In genomic region chr3L:9854583-9855519, dm6 we compare ENCODE assay signal across 1 fruit fly cellular context.
TF ChIP-seq lines count a peak whose summit lies in the region.

Gene RasGAP1 (minus strand): TSS chr3L:9855285.

TF ChIP-seq in whole organism, embryonic, 481 proteins besides CTCF, POLR2A, EP300 and RAD21 (continued from another document):
- TF ChIP-seq shn (GFP tag; optimal IDR thresholded peaks at IDR 0.05; lab: Kevin White, UChicago) (peak; percentile 11), ssp (GFP tag; IDR thresholded peaks at IDR 0.05; lab: Robert Waterston, UW) (peak; percentile 26; the same call in 1 of the 2 replicates), MESR4 (GFP tag; optimal IDR thresholded peaks at IDR 0.05; lab: Kevin White, UChicago) (peak; percentile 11), CG6254 (GFP tag; optimal IDR thresholded peaks at IDR 0.05; lab: Kevin White, UChicago) (peak; percentile 13), nom (GFP tag; optimal IDR thresholded peaks at IDR 0.05; lab: Kevin White, UChicago) (no peak), knrl (GFP tag; IDR thresholded peaks at IDR 0.05; lab: Robert Waterston, UW; ENCODE audit: partially characterized antibody) (peak; percentile 51; the same call in 1 of the 3 replicates), CG12219 (GFP tag; optimal IDR thresholded peaks at IDR 0.05; lab: Kevin White, UChicago) (peak; percentile 18), ken (GFP tag; IDR thresholded peaks at IDR 0.05; lab: Robert Waterston, UW) (peak; percentile 35; the same call in 2 of the 3 replicates), CG8281 (tag; optimal IDR thresholded peaks at IDR 0.05; lab: Kevin White, UChicago) (no peak), CG13624 (GFP tag; optimal IDR thresholded peaks at IDR 0.05; lab: Kevin White, UChicago) (peak; percentile 47), CG8290 (GFP tag; optimal IDR thresholded peaks at IDR 0.05; lab: Kevin White, UChicago) (no peak), CG8290 (tag; optimal IDR thresholded peaks at IDR 0.05; lab: Kevin White, UChicago) (peak; percentile 37 to 59), rib (GFP tag; IDR thresholded peaks at IDR 0.05; lab: Robert Waterston, UW) (peak; percentile 26; the same call in 1 of the 2 replicates), unc-4 (GFP tag; IDR thresholded peaks at IDR 0.05; lab: Robert Waterston, UW; ENCODE audit: partially characterized antibody) (peak; percentile 71), Ets65A (GFP tag; lab: Kevin White, UChicago) (peak; percentile 88), CG15011 (GFP tag; optimal IDR thresholded peaks at IDR 0.05; lab: Kevin White, UChicago) (no peak), CG16813 (GFP tag; IDR thresholded peaks at IDR 0.05; lab: Robert Waterston, UW; ENCODE audit: partially characterized antibody) (peak; percentile 40; the same call in 1 of the 3 replicates), Abd-B (GFP tag; optimal IDR thresholded peaks at IDR 0.05; lab: Kevin White, UChicago) (peak; percentile 15), Sry-δ (GFP tag; optimal IDR thresholded peaks at IDR 0.05; lab: Kevin White, UChicago) (peak; percentile 36), CG9437 (GFP tag; optimal IDR thresholded peaks at IDR 0.05; lab: Kevin White, UChicago) (peak; percentile 2), tap (tag; optimal IDR thresholded peaks at IDR 0.05; lab: Kevin White, UChicago) (peak; percentile 27), CG34422 (GFP tag; IDR thresholded peaks at IDR 0.05; lab: Robert Waterston, UW) (peak; percentile 72), CG7963 (GFP tag; IDR thresholded peaks at IDR 0.05; lab: Robert Waterston, UW; ENCODE audit: partially characterized antibody) (0 out of 3 replicates have a peak, but pooled peaks have one; percentile 33), CG13894 (tag; optimal IDR thresholded peaks at IDR 0.05; lab: Kevin White, UChicago) (peak; percentile 11), chinmo (GFP tag; IDR thresholded peaks at IDR 0.05; lab: Robert Waterston, UW; ENCODE audit: partially characterized antibody) (peak; percentile 94; the same call in 2 of the 4 replicates), her (GFP tag; optimal IDR thresholded peaks at IDR 0.05; lab: Kevin White, UChicago) (peak; percentile 99), CG34224 (GFP tag; IDR thresholded peaks at IDR 0.05; lab: Robert Waterston, UW; ENCODE audit: partially characterized antibody) (0 out of 3 replicates have a peak, but pooled peaks have one; percentile 16), phol (tag; optimal IDR thresholded peaks at IDR 0.05; lab: Kevin White, UChicago) (peak; percentile 80), Fer1 (GFP tag; optimal IDR thresholded peaks at IDR 0.05; lab: Kevin White, UChicago) (peak; percentile 23), otp (GFP tag; IDR thresholded peaks at IDR 0.05; lab: Robert Waterston, UW) (no peak), slbo (GFP tag; IDR thresholded peaks at IDR 0.05; lab: Robert Waterston, UW) (peak; percentile 54), CG15514 (GFP tag; optimal IDR thresholded peaks at IDR 0.05; lab: Kevin White, UChicago) (peak; percentile 65), HLH3B (GFP tag; IDR thresholded peaks at IDR 0.05; lab: Robert Waterston, UW) (0 out of 2 replicates have a peak, but pooled peaks have one; percentile 6), crc (GFP tag; optimal IDR thresholded peaks at IDR 0.05; lab: Kevin White, UChicago) (peak; percentile 7), MBD-R2 (GFP tag; IDR thresholded peaks at IDR 0.05; lab: Robert Waterston, UW) (peak; percentile 24; the same call in 1 of the 2 replicates), CG6175 (GFP tag; IDR thresholded peaks at IDR 0.05; lab: Robert Waterston, UW) (peak; percentile 100), E2f1 (GFP tag; IDR thresholded peaks at IDR 0.05; lab: Robert Waterston, UW) (no peak), Dll (GFP tag; IDR thresholded peaks at IDR 0.05; lab: Robert Waterston, UW; ENCODE audit: partially characterized antibody) (peak; percentile 57; the same call in 3 of the 4 replicates), CG8388 (GFP tag; optimal IDR thresholded peaks at IDR 0.05; lab: Kevin White, UChicago) (no peak), CG10321 (GFP tag; IDR thresholded peaks at IDR 0.05; lab: Robert Waterston, UW) (peak; percentile 97), vfl (GFP tag; optimal IDR thresholded peaks at IDR 0.05; lab: Kevin White, UChicago) (no peak), dmrt11E (tag; optimal IDR thresholded peaks at IDR 0.05; lab: Kevin White, UChicago) (no peak), CG12155 (GFP tag; optimal IDR thresholded peaks at IDR 0.05; lab: Kevin White, UChicago) (peak; percentile 82), pum (GFP tag; optimal IDR thresholded peaks at IDR 0.05; lab: Kevin White, UChicago) (no peak), sens (GFP tag; lab: Kevin White, UChicago) (peak; percentile 66), Ets97D (GFP tag; optimal IDR thresholded peaks at IDR 0.05; lab: Kevin White, UChicago) (peak; percentile 10), CG11560 (tag; IDR thresholded peaks at IDR 0.05; lab: Robert Waterston, UW) (peak; percentile 95), Atf6 (GFP tag; IDR thresholded peaks at IDR 0.05; lab: Robert Waterston, UW) (0 out of 2 replicates have a peak, but pooled peaks have one; percentile 26), CG11093 (GFP tag; IDR thresholded peaks at IDR 0.05; lab: Robert Waterston, UW) (no peak), jumu (GFP tag; optimal IDR thresholded peaks at IDR 0.05; lab: Kevin White, UChicago) (peak; percentile 18), pan (optimal IDR thresholded peaks at IDR 0.05; lab: Kevin White, UChicago) (no peak), pan (GFP tag; optimal IDR thresholded peaks at IDR 0.05 in 1 of 2, IDR thresholded peaks at IDR 0.05 in 1 of 2) (no peak), CG15479 (GFP tag; optimal IDR thresholded peaks at IDR 0.05; lab: Kevin White, UChicago) (peak; percentile 32), pho (GFP tag; optimal IDR thresholded peaks at IDR 0.05; lab: Kevin White, UChicago) (peak; percentile 5), lbe (GFP tag; optimal IDR thresholded peaks at IDR 0.05; lab: Kevin White, UChicago) (peak; percentile 0), Aef1 (GFP tag; IDR thresholded peaks at IDR 0.05; lab: Robert Waterston, UW) (peak; percentile 77), bowl (GFP tag; IDR thresholded peaks at IDR 0.05; lab: Robert Waterston, UW) (no peak), Scr (GFP tag; IDR thresholded peaks at IDR 0.05; lab: Robert Waterston, UW; ENCODE audit: partially characterized antibody) (0 out of 2 replicates have a peak, but pooled peaks have one; percentile 36), CG32772 (GFP tag; IDR thresholded peaks at IDR 0.05; lab: Robert Waterston, UW) (0 out of 2 replicates have a peak, but pooled peaks have one; percentile 6), CHES-1-like (GFP tag; optimal IDR thresholded peaks at IDR 0.05; lab: Kevin White, UChicago) (peak; percentile 50), HHEX (GFP tag; optimal IDR thresholded peaks at IDR 0.05; lab: Kevin White, UChicago) (peak; percentile 5), dm (GFP tag; optimal IDR thresholded peaks at IDR 0.05; lab: Kevin White, UChicago) (peak; percentile 37), CG9817 (tag; optimal IDR thresholded peaks at IDR 0.05; lab: Kevin White, UChicago) (peak; percentile 9), pzg (GFP tag; optimal IDR thresholded peaks at IDR 0.05; lab: Kevin White, UChicago) (peak; percentile 66), CG14441 (GFP tag; IDR thresholded peaks at IDR 0.05; lab: Robert Waterston, UW) (0 out of 2 replicates have a peak, but pooled peaks have one; percentile 8), nerfin-1 (tag; optimal IDR thresholded peaks at IDR 0.05; lab: Kevin White, UChicago) (peak; percentile 62), CG12769 (tag; optimal IDR thresholded peaks at IDR 0.05; lab: Kevin White, UChicago) (peak; percentile 27), hth (optimal IDR thresholded peaks at IDR 0.05; lab: Kevin White, UChicago) (no peak), bbx (GFP tag; IDR thresholded peaks at IDR 0.05; lab: Robert Waterston, UW; ENCODE audit: partially characterized antibody) (peak; percentile 54; the same call in 1 of the 2 replicates), sqz (GFP tag; optimal IDR thresholded peaks at IDR 0.05; lab: Kevin White, UChicago) (peak; percentile 24), pb (GFP tag; optimal IDR thresholded peaks at IDR 0.05; lab: Kevin White, UChicago) (peak; percentile 48), HLHmδ (GFP tag; optimal IDR thresholded peaks at IDR 0.05; lab: Kevin White, UChicago) (peak; percentile 47), Atf-2 (GFP tag; optimal IDR thresholded peaks at IDR 0.05; lab: Kevin White, UChicago) (no peak), CG18262 (tag; optimal IDR thresholded peaks at IDR 0.05; lab: Kevin White, UChicago) (no peak), CG17385 (GFP tag; optimal IDR thresholded peaks at IDR 0.05; lab: Kevin White, UChicago) (peak; percentile 83), CG17802 (tag; optimal IDR thresholded peaks at IDR 0.05; lab: Kevin White, UChicago) (peak; percentile 11), scrt (GFP tag; optimal IDR thresholded peaks at IDR 0.05; lab: Kevin White, UChicago) (peak; percentile 87), CG18011 (GFP tag; optimal IDR thresholded peaks at IDR 0.05; lab: Kevin White, UChicago) (peak; percentile 98), CG2199 (GFP tag; IDR thresholded peaks at IDR 0.05; lab: Robert Waterston, UW) (0 out of 3 replicates have a peak, but pooled peaks have one; percentile 33), CG1603 (tag; optimal IDR thresholded peaks at IDR 0.05; lab: Kevin White, UChicago) (peak; percentile 47), ci (GFP tag; IDR thresholded peaks at IDR 0.05; lab: Robert Waterston, UW) (0 out of 3 replicates have a peak, but pooled peaks have one; percentile 5), CG6791 (GFP tag; IDR thresholded peaks at IDR 0.05; lab: Robert Waterston, UW; ENCODE audit: partially characterized antibody) (peak; percentile 53; the same call in 2 of the 3 replicates), Med (GFP tag; lab: Kevin White, UChicago) (peak; percentile 71), ab (GFP tag; optimal IDR thresholded peaks at IDR 0.05; lab: Kevin White, UChicago) (no peak), CG30020 (tag; optimal IDR thresholded peaks at IDR 0.05; lab: Kevin White, UChicago) (peak; percentile 20), CoRest (tag; optimal IDR thresholded peaks at IDR 0.05; lab: Kevin White, UChicago) (peak; percentile 7), Jarid2 (GFP tag; optimal IDR thresholded peaks at IDR 0.05; lab: Kevin White, UChicago) (peak; percentile 78), CG32767 (GFP tag; IDR thresholded peaks at IDR 0.05; lab: Robert Waterston, UW) (no peak), CG4617 (GFP tag; optimal IDR thresholded peaks at IDR 0.05; lab: Kevin White, UChicago; ENCODE audit: borderline replicate concordance) (peak; percentile 91)
